Worm (Caenorhabditis elegans) whole organism, L3 larva: ENCODE results near the gene srab-11.
A peak's percentile ranks its signal among the peaks of the same experiment; 100 is the strongest.

Experiments used
- ZK546.5 ChIP-seq: sonication (generic microtip); optimal IDR thresholded peaks from 2 replicates; lab custom pipeline; 2017; ENCODE audit warnings: missing biosample characterization, missing genetic modification characterization
- aly-2 ChIP-seq: fragments of 150-350 bp; optimal IDR thresholded peaks from 2 replicates; lab custom pipeline; 2014; ENCODE audit warnings: missing biosample characterization, missing genetic modification characterization
- ama-1 ChIP-seq: fragments of 150-350 bp; optimal IDR thresholded peaks from 2 replicates; lab custom pipeline; 2018
- ceh-28 ChIP-seq: fragments of 150-350 bp; optimal IDR thresholded peaks from 2 replicates; lab custom pipeline; 2014; ENCODE audit warnings: missing biosample characterization, missing genetic modification reagents, missing genetic modification characterization
- ceh-82 ChIP-seq: fragments of 150-350 bp; optimal IDR thresholded peaks from 2 replicates; lab custom pipeline; 2014; ENCODE audit warnings: missing biosample characterization, missing genetic modification characterization
- ceh-9 ChIP-seq: sonication (generic microtip); optimal IDR thresholded peaks from 2 replicates; lab custom pipeline; 2018; ENCODE audit warnings: missing biosample characterization, missing genetic modification characterization
- egl-27 ChIP-seq: sonication (generic microtip); optimal IDR thresholded peaks from 4 replicates; lab custom pipeline; 2017; ENCODE audit warnings: missing biosample characterization, missing genetic modification reagents, missing genetic modification characterization
- egl-5 ChIP-seq: fragments of 150-350 bp; optimal IDR thresholded peaks from 2 replicates; lab custom pipeline; 2017; ENCODE audit warnings: missing biosample characterization, missing genetic modification reagents, missing genetic modification characterization, inconsistent platforms
- elt-1 ChIP-seq: fragments of 150-350 bp; optimal IDR thresholded peaks from 2 replicates; lab custom pipeline; 2014; ENCODE audit warnings: missing biosample characterization, missing genetic modification characterization
- elt-2 ChIP-seq: sonication (generic microtip); optimal IDR thresholded peaks from 2 replicates; lab custom pipeline; 2016; ENCODE audit warnings: missing genetic modification reagents, mild to moderate bottlenecking, missing genetic modification characterization, missing compliant biosample characterization
- elt-3 ChIP-seq, 3 experiments: fragments of 150-350 bp in 1 of 3; sonication (generic microtip) in 2 of 3; optimal IDR thresholded peaks; 2 replicates in 2 of 3; 4 replicates in 1 of 3; lab custom pipeline; 2014 to 2017; ENCODE audit warnings: missing biosample characterization in 3 of 3, missing genetic modification characterization in 3 of 3
- fkh-10 ChIP-seq: sonication (generic microtip); optimal IDR thresholded peaks from 2 replicates; lab custom pipeline; 2017; ENCODE audit warnings: missing biosample characterization, missing genetic modification reagents, missing genetic modification characterization
- fos-1 ChIP-seq: fragments of 150-350 bp; optimal IDR thresholded peaks from 2 replicates; lab custom pipeline; 2014; ENCODE audit warnings: missing biosample characterization, missing genetic modification characterization
- hmg-11 ChIP-seq: sonication (generic microtip); optimal IDR thresholded peaks from 2 replicates; lab custom pipeline; 2016; ENCODE audit warnings: missing genetic modification characterization, missing compliant biosample characterization
- jun-1 ChIP-seq: fragments of 150-350 bp; optimal IDR thresholded peaks from 2 replicates; lab custom pipeline; 2014; ENCODE audit warnings: missing biosample characterization, missing genetic modification reagents, missing genetic modification characterization
- lin-39 ChIP-seq: fragments of 150-350 bp; optimal IDR thresholded peaks from 2 replicates; lab custom pipeline; 2018; ENCODE audit warnings: missing biosample characterization, missing genetic modification reagents, missing genetic modification characterization
- mdl-1 ChIP-seq: fragments of 150-350 bp; optimal IDR thresholded peaks from 2 replicates; lab custom pipeline; 2014; ENCODE audit warnings: missing biosample characterization, missing genetic modification characterization
- mml-1 ChIP-seq: fragments of 150-350 bp; sonication (generic microtip); optimal IDR thresholded peaks from 3 replicates; lab custom pipeline; 2014; ENCODE audit warnings: missing biosample characterization, missing genetic modification characterization
- nfya-1 ChIP-seq: sonication (generic microtip); optimal IDR thresholded peaks from 2 replicates; lab custom pipeline; 2017; ENCODE audit warnings: missing genetic modification characterization, mild to moderate bottlenecking, missing compliant biosample characterization, antibody characterized with exemption, moderate library complexity; ENCODE audit not compliant: insufficient read depth
- nhr-11 ChIP-seq: fragments of 150-350 bp; optimal IDR thresholded peaks from 2 replicates; lab custom pipeline; 2014; ENCODE audit warnings: missing biosample characterization, missing genetic modification characterization
- nhr-23 ChIP-seq: fragments of 150-350 bp; optimal IDR thresholded peaks from 2 replicates; lab custom pipeline; 2014; ENCODE audit warnings: missing biosample characterization, missing genetic modification reagents, missing genetic modification characterization
- nhr-237 ChIP-seq: fragments of 150-350 bp; optimal IDR thresholded peaks from 2 replicates; lab custom pipeline; 2014; ENCODE audit warnings: missing biosample characterization, missing genetic modification characterization
- nhr-28 ChIP-seq: fragments of 150-350 bp; optimal IDR thresholded peaks from 2 replicates; lab custom pipeline; 2014; ENCODE audit warnings: missing biosample characterization, missing genetic modification characterization
- nhr-67 ChIP-seq: fragments of 150-350 bp; optimal IDR thresholded peaks from 2 replicates; lab custom pipeline; 2014; ENCODE audit warnings: missing biosample characterization, missing genetic modification characterization
- nhr-77 ChIP-seq: fragments of 150-350 bp; optimal IDR thresholded peaks from 2 replicates; lab custom pipeline; 2014; ENCODE audit warnings: missing biosample characterization, missing genetic modification characterization
- pha-4 ChIP-seq: fragments of 150-350 bp; optimal IDR thresholded peaks from 2 replicates; lab custom pipeline; 2014; ENCODE audit warnings: missing biosample characterization, missing genetic modification reagents, missing genetic modification characterization
- pqm-1 ChIP-seq: fragments of 150-350 bp; optimal IDR thresholded peaks from 2 replicates; lab custom pipeline; 2017; ENCODE audit warnings: missing biosample characterization, missing genetic modification characterization, inconsistent platforms
- sea-2 ChIP-seq: fragments of 150-350 bp; sonication (generic microtip); optimal IDR thresholded peaks from 4 replicates; lab custom pipeline; 2014; ENCODE audit warnings: missing biosample characterization, missing genetic modification reagents, missing genetic modification characterization
- skn-1 ChIP-seq: fragments of 150-350 bp; optimal IDR thresholded peaks from 2 replicates; lab custom pipeline; 2014; ENCODE audit warnings: missing biosample characterization, missing genetic modification characterization
- unc-62 ChIP-seq: fragments of 150-350 bp; sonication (generic microtip); optimal IDR thresholded peaks from 4 replicates; lab custom pipeline; 2014; ENCODE audit warnings: missing biosample characterization, missing genetic modification reagents, missing genetic modification characterization
- zag-1 ChIP-seq: fragments of 150-350 bp; optimal IDR thresholded peaks from 2 replicates; lab custom pipeline; 2014; ENCODE audit warnings: missing biosample characterization, missing genetic modification characterization
- ztf-11 ChIP-seq: fragments of 150-350 bp; optimal IDR thresholded peaks from 2 replicates; lab custom pipeline; 2014; ENCODE audit warnings: missing biosample characterization, missing genetic modification characterization
- ztf-4 ChIP-seq: fragments of 150-350 bp; optimal IDR thresholded peaks from 2 replicates; lab custom pipeline; 2014; ENCODE audit warnings: missing biosample characterization, missing genetic modification characterization

Gene srab-11

ce11 chrV:3119185-3119584, 27.6 kb downstream of the srab-11 start:
- TF ChIP-seq zag-1 (no peak), ceh-82 (no peak), egl-27 (tag; lab: Kevin White, UChicago) (no peak), nhr-23 (tag; lab: Kevin White, UChicago) (no peak), aly-2 (no peak), sea-2 (GFP tag; lab: Kevin White, UChicago) (no peak), egl-5 (no peak), elt-2 (tag; lab: Kevin White, UChicago) (peak; percentile 47), pqm-1 (tag; lab: Kevin White, UChicago) (peak; percentile 19), nhr-77 (tag; lab: Kevin White, UChicago) (no peak), nhr-67 (tag; lab: Kevin White, UChicago) (no peak)

- TF ChIP-seq elt-2 (tag; lab: Kevin White, UChicago): peak; percentile 55
- peak; percentile 42 for TF ChIP-seq pqm-1 (tag; lab: Kevin White, UChicago)
- TF ChIP-seq nhr-11 (tag; lab: Kevin White, UChicago): no peak
Measured at ce11 chrV:3118167-3118566, 28.7 kb downstream of the srab-11 start, which contains the start of gene clec-210. TSS of gene clec-210 (plus strand) at chrV:3118377.

ce11 chrV:3114973-3115372, 31.9 kb downstream of the srab-11 start, which contains the start of gene Y73C8C.3:
TSS of gene Y73C8C.3 (plus strand) at chrV:3115273.
- TF ChIP-seq ama-1 (lab: Kevin White, UChicago) (no peak), pqm-1 (tag; lab: Kevin White, UChicago) (no peak), elt-3 (tag; optimal IDR thresholded peaks at IDR 0.05; lab: Kevin White, UChicago) (no peak), nhr-67 (tag; lab: Kevin White, UChicago) (no peak), skn-1 (tag; lab: Kevin White, UChicago) (no peak)

DNA sequence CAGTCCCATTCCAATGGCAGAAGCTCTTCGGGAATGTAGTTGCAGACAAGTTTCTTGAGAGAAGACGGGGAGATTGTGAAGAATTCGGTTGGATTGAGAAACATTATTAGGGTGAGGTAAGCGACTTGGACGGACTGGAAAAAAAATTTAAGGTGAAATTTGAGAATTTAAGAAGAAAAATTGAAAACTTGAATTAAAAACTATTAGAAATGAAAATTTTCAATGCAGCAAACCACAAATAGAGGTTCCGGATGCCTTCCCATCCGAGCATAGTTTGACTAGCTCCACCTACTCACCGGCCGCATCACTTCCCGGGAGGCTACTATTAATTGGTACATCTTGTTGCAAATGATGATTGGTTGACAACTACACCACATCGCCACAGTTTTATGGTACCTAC, 33.1 kb downstream of the srab-11 start, which contains the start of gene Y73C8C.8:
Y73C8C.8 (minus strand) TSS at position 101 of the 400 bp plus-strand sequence.
- TF ChIP-seq fkh-10 (GFP tag; lab: Kevin White, UChicago) (no peak), pqm-1 (tag; lab: Kevin White, UChicago) (no peak), ZK546.5 (tag; lab: Kevin White, UChicago) (no peak), pha-4 (tag; lab: Kevin White, UChicago) (no peak), mml-1 (no peak), ceh-9 (tag; lab: Kevin White, UChicago) (no peak), nhr-77 (tag; lab: Kevin White, UChicago) (no peak), ztf-4 (tag; lab: Kevin White, UChicago) (no peak), ama-1 (lab: Kevin White, UChicago) (no peak), nhr-237 (no peak), ztf-11 (tag; lab: Kevin White, UChicago) (no peak), jun-1 (tag; lab: Kevin White, UChicago) (no peak), nfya-1 (tag; lab: Kevin White, UChicago) (no peak), mdl-1 (tag; lab: Kevin White, UChicago) (no peak), egl-27 (tag; lab: Kevin White, UChicago) (no peak), zag-1 (no peak), elt-1 (tag; lab: Kevin White, UChicago) (no peak), skn-1 (tag; lab: Kevin White, UChicago) (no peak), unc-62 (GFP tag; lab: Kevin White, UChicago) (no peak), elt-3 (tag; optimal IDR thresholded peaks at IDR 0.05; lab: Kevin White, UChicago) (no peak)
- TF ChIP-seq, all 47 proteins: peak for 0

DNA sequence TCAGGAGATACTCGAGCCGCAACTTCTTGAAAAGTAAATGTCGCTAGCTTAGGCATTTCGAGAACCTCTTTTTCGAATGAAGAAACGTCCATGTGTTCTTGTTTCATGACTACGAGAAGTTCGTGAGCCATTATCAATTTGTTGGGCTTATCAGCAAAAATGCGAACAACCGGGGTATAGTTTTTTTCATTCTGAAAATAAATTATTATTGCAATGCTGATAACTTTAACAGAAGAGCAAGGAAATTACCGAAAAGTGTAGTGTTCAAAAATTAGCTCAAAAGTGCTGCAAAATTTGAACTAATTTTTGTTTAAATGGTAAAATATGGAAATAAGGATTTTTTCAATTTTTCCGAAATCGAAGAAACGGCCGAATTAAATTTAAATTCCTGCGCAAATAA, 34.6 kb downstream of the srab-11 start:
- TF ChIP-seq nhr-23 (tag; lab: Kevin White, UChicago) (no peak), elt-2 (tag; lab: Kevin White, UChicago) (peak; percentile 17)
- TF ChIP-seq, all 47 proteins: peak for 1

- no peak for TF ChIP-seq elt-1 (tag; lab: Kevin White, UChicago)
- no peak for TF ChIP-seq nhr-67 (tag; lab: Kevin White, UChicago)
Measured at ce11 chrV:3107450-3107849, 39.4 kb downstream of the srab-11 start, which contains the start of gene str-68. TSS of gene str-68 (minus strand) at chrV:3107550.

- TF ChIP-seq ceh-82 (no peak), fos-1 (tag; lab: Kevin White, UChicago) (no peak), pha-4 (tag; lab: Kevin White, UChicago) (no peak), nhr-28 (no peak), ceh-28 (tag; lab: Kevin White, UChicago) (no peak), zag-1 (no peak), lin-39 (tag; lab: Kevin White, UChicago) (no peak), jun-1 (tag; lab: Kevin White, UChicago) (no peak), hmg-11 (tag; lab: Kevin White, UChicago) (no peak)
- TF ChIP-seq, all 47 proteins: peak for 0
Measured at ce11 chrV:3106785-3107184, 40.0 kb downstream of the srab-11 start.
